Fruit fly (Drosophila melanogaster): ENCODE measurements around the gene CG3106.
A peak's percentile ranks its signal among the peaks of the same experiment; 100 is the strongest.

Gene CG3106

DNA sequence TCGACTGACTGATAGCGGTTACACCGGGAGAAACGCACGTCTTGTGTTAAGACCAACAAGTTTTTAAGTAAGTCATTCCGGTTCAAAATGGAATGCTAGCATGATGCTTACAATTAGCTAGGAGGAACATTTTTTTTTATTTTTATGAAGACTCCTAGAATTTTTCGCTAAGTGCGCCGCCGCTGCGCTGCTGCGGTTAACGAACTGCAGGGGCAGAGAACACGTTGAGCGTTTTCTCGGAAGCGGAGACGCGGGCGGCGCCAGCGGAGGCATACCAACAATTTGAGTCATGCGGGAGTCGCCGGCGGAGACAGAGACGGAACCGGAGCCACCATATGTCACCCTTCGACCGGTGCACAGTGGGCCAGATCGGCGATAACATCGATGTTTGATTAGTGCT is 16.7 kb downstream of the CG3106 start (continued):
- TF ChIP-seq Optix (GFP tag; IDR thresholded peaks at IDR 0.05) (peak; percentile 98), CG18764 (GFP tag; optimal IDR thresholded peaks at IDR 0.05) (peak; percentile 94), cad (GFP tag; optimal IDR thresholded peaks at IDR 0.05) (no peak), Asciz (GFP tag; optimal IDR thresholded peaks at IDR 0.05) (peak; percentile 97), CG12299 (tag; optimal IDR thresholded peaks at IDR 0.05) (peak; percentile 91), Xbp1 (GFP tag; optimal IDR thresholded peaks at IDR 0.05) (peak; percentile 98), CG11723 (GFP tag; optimal IDR thresholded peaks at IDR 0.05) (peak; percentile 95), sug (tag; optimal IDR thresholded peaks at IDR 0.05) (peak; percentile 92), otp (GFP tag; IDR thresholded peaks at IDR 0.05) (peak; percentile 98), CG16779 (GFP tag; IDR thresholded peaks at IDR 0.05) (peak; percentile 94), MTF-1 (GFP tag; optimal IDR thresholded peaks at IDR 0.05; ENCODE audit: borderline replicate concordance) (peak; percentile 91), sc (optimal IDR thresholded peaks at IDR 0.05) (no peak), sc (GFP tag; optimal IDR thresholded peaks at IDR 0.05) (peak; percentile 94), CG6683 (GFP tag; optimal IDR thresholded peaks at IDR 0.05) (peak; percentile 89), lola (GFP tag; optimal IDR thresholded peaks at IDR 0.05) (peak in 1 of 3 experiments; percentile 92), Usf (GFP tag; optimal IDR thresholded peaks at IDR 0.05) (peak; percentile 88), stc (GFP tag; IDR thresholded peaks at IDR 0.05) (peak; percentile 95), Dip2 (GFP tag; IDR thresholded peaks at IDR 0.05) (0 out of 2 replicates have a peak, but pooled peaks have one; percentile 49), slou (GFP tag; optimal IDR thresholded peaks at IDR 0.05) (peak; percentile 85), mld (GFP tag; IDR thresholded peaks at IDR 0.05; ENCODE audit: partially characterized antibody) (no peak), CG11085 (GFP tag; IDR thresholded peaks at IDR 0.05) (peak; percentile 92), CG13894 (tag; optimal IDR thresholded peaks at IDR 0.05) (peak; percentile 83), lbe (GFP tag; optimal IDR thresholded peaks at IDR 0.05) (peak; percentile 98), crp (GFP tag; optimal IDR thresholded peaks at IDR 0.05) (peak in 1 of 2 experiments; percentile 63), Neu2 (GFP tag; optimal IDR thresholded peaks at IDR 0.05; ENCODE audit: borderline replicate concordance) (peak; percentile 81), CG10565 (GFP tag; optimal IDR thresholded peaks at IDR 0.05) (peak; percentile 93), Oaz (GFP tag; IDR thresholded peaks at IDR 0.05) (peak; percentile 96), Camta (GFP tag; optimal IDR thresholded peaks at IDR 0.05) (peak; percentile 97), mam (GFP tag; optimal IDR thresholded peaks at IDR 0.05) (peak; percentile 96), Sox100B (GFP tag; optimal IDR thresholded peaks at IDR 0.05) (peak; percentile 95), bowl (GFP tag; IDR thresholded peaks at IDR 0.05) (peak; percentile 93), amos (GFP tag; IDR thresholded peaks at IDR 0.05; ENCODE audit: partially characterized antibody) (no peak), CG2199 (GFP tag; IDR thresholded peaks at IDR 0.05) (peak; percentile 93), CG9437 (GFP tag; optimal IDR thresholded peaks at IDR 0.05) (peak; percentile 85), CG17612 (GFP tag; IDR thresholded peaks at IDR 0.05) (peak; percentile 92), CG10366 (GFP tag; IDR thresholded peaks at IDR 0.05) (peak; percentile 98), btn (GFP tag; optimal IDR thresholded peaks at IDR 0.05) (peak; percentile 98), Poxn (GFP tag; IDR thresholded peaks at IDR 0.05) (peak; percentile 79), row (GFP tag; IDR thresholded peaks at IDR 0.05) (peak; percentile 98), Ets97D (GFP tag; optimal IDR thresholded peaks at IDR 0.05) (peak; percentile 87), Nf-YB (GFP tag; optimal IDR thresholded peaks at IDR 0.05) (peak; percentile 79), D (optimal IDR thresholded peaks at IDR 0.05) (no peak), D (GFP tag; optimal IDR thresholded peaks at IDR 0.05) (peak; percentile 94), zen (tag; optimal IDR thresholded peaks at IDR 0.05) (peak; percentile 90), Side (GFP tag; optimal IDR thresholded peaks at IDR 0.05) (peak; percentile 97), CG12391 (tag; optimal IDR thresholded peaks at IDR 0.05) (peak; percentile 96), psq (GFP tag; optimal IDR thresholded peaks at IDR 0.05) (peak; percentile 85), knrl (GFP tag; IDR thresholded peaks at IDR 0.05; ENCODE audit: partially characterized antibody) (0 out of 3 replicates have a peak, but pooled peaks have one; percentile 30), Gug (GFP tag; IDR thresholded peaks at IDR 0.05) (peak; percentile 94), CG18262 (tag; optimal IDR thresholded peaks at IDR 0.05) (peak; percentile 94), CG10321 (GFP tag; IDR thresholded peaks at IDR 0.05) (peak; percentile 84)
